Fruit fly (Drosophila melanogaster) whole organism, wandering third instar larva: ENCODE results near the gene Cht11.
A peak's percentile ranks its signal among the peaks of the same experiment; 100 is the strongest.

Experiments used
- Abd-B ChIP-seq: fragments of >200 bp; optimal IDR thresholded peaks from 2 replicates; lab custom pipeline; 2017; ENCODE audit warnings: missing biosample characterization, missing genetic modification characterization
- CG32264 ChIP-seq: fragments of 200-800 bp; sonication (Bioruptor generic); optimal IDR thresholded peaks from 2 replicates; lab custom pipeline; 2016; ENCODE audit warnings: missing biosample characterization, missing genetic modification characterization
- CG9705 ChIP-seq: fragments of 200-800 bp; sonication (Bioruptor generic); optimal IDR thresholded peaks from 2 replicates; lab custom pipeline; 2018; ENCODE audit warnings: missing biosample characterization, mild to moderate bottlenecking, missing genetic modification characterization
- CrebA ChIP-seq: fragments of 200-800 bp; sonication (Bioruptor generic); optimal IDR thresholded peaks from 2 replicates; lab custom pipeline; 2016; ENCODE audit warnings: missing biosample characterization, mild to moderate bottlenecking, missing genetic modification characterization, borderline replicate concordance
- Dfd ChIP-seq: fragments of >200 bp; optimal IDR thresholded peaks from 2 replicates; lab custom pipeline; 2017; ENCODE audit warnings: missing biosample characterization, missing genetic modification characterization
- Dif ChIP-seq: fragments of 200-275, 200-300 bp; sonication (Bioruptor generic); optimal IDR thresholded peaks from 2 replicates; lab custom pipeline; 2018; ENCODE audit warnings: missing biosample characterization, missing genetic modification characterization; ENCODE audit not compliant: partially characterized antibody
- GATAd ChIP-seq: sonication (Bioruptor generic); optimal IDR thresholded peaks from 2 replicates; lab custom pipeline; 2016; ENCODE audit warnings: missing biosample characterization, missing genetic modification characterization
- HLH106 ChIP-seq: fragments of 200-800 bp; optimal IDR thresholded peaks from 3 replicates; lab custom pipeline; 2019; ENCODE audit warnings: missing biosample characterization, mild to moderate bottlenecking, missing genetic modification characterization, moderate library complexity
- Hnf4 ChIP-seq: fragments of 200-800 bp; sonication (Bioruptor generic); optimal IDR thresholded peaks from 2 replicates; lab custom pipeline; 2016; ENCODE audit warnings: missing biosample characterization, mild to moderate bottlenecking, missing genetic modification characterization
- Hr78 ChIP-seq: fragments of >200 bp; optimal IDR thresholded peaks from 2 replicates; lab custom pipeline; 2017; ENCODE audit warnings: missing biosample characterization, missing genetic modification characterization
- Hr83 ChIP-seq: fragments of 200-300 bp; sonication (Bioruptor generic); optimal IDR thresholded peaks from 2 replicates; lab custom pipeline; 2016; ENCODE audit warnings: missing biosample characterization, mild to moderate bottlenecking, missing genetic modification characterization, moderate library complexity; ENCODE audit not compliant: poor library complexity, severe bottlenecking
- Jra ChIP-seq: sonication (Bioruptor generic); optimal IDR thresholded peaks from 2 replicates; lab custom pipeline; 2016; ENCODE audit warnings: missing biosample characterization, missing genetic modification characterization
- Mio ChIP-seq: sonication (Bioruptor generic); optimal IDR thresholded peaks from 2 replicates; lab custom pipeline; 2016; ENCODE audit warnings: missing biosample characterization, missing genetic modification characterization
- Myc ChIP-seq: fragments of >200 bp; optimal IDR thresholded peaks from 2 replicates; lab custom pipeline; 2017
- N ChIP-seq: fragments of >200 bp; optimal IDR thresholded peaks from 2 replicates; lab custom pipeline; 2018; ENCODE audit warnings: missing biosample characterization, missing external identifiers, missing genetic modification characterization
- OdsH ChIP-seq: fragments of 200-800 bp; sonication (Bioruptor generic); optimal IDR thresholded peaks from 2 replicates; lab custom pipeline; 2016; ENCODE audit warnings: missing biosample characterization, mild to moderate bottlenecking, missing genetic modification characterization
- Rel ChIP-seq, 2 experiments: fragments of 200-800 bp; sonication (Bioruptor generic) in 1 of 2; optimal IDR thresholded peaks; 2 replicates in 1 of 2; 3 replicates in 1 of 2; lab custom pipeline; 2016 to 2019; ENCODE audit warnings: mild to moderate bottlenecking in 2 of 2, missing biosample characterization in 2 of 2, missing genetic modification characterization in 2 of 2, moderate library complexity in 1 of 2
- Sp1 ChIP-seq: fragments of 200-800 bp; sonication (Bioruptor generic); optimal IDR thresholded peaks from 3 replicates; lab custom pipeline; 2019; ENCODE audit warnings: missing biosample characterization, mild to moderate bottlenecking, missing genetic modification characterization, moderate library complexity
- Vsx2 ChIP-seq: fragments of 200-300, 225-300 bp; sonication (Bioruptor generic); optimal IDR thresholded peaks from 2 replicates; lab custom pipeline; 2018; ENCODE audit warnings: missing biosample characterization, missing genetic modification characterization; ENCODE audit not compliant: partially characterized antibody
- br ChIP-seq: fragments of 200-800 bp; sonication (Bioruptor generic); optimal IDR thresholded peaks from 2 replicates; lab custom pipeline; 2016; ENCODE audit warnings: missing biosample characterization, missing genetic modification characterization
- brk ChIP-seq: fragments of 200-800 bp; sonication (Bioruptor generic); optimal IDR thresholded peaks from 2 replicates; lab custom pipeline; 2016; ENCODE audit warnings: missing biosample characterization, mild to moderate bottlenecking, missing genetic modification characterization
- dl ChIP-seq, 2 experiments: fragments of 175-275, 200-275 bp in 1 of 2; fragments of 200-275 bp in 1 of 2; sonication (Bioruptor generic); optimal IDR thresholded peaks; lab custom pipeline; 2018; ENCODE audit warnings: mild to moderate bottlenecking in 2 of 2, missing biosample characterization in 2 of 2, missing genetic modification characterization in 2 of 2, moderate library complexity in 2 of 2; ENCODE audit not compliant: partially characterized antibody in 2 of 2, insufficient read depth in 1 of 2
- dmrt93B ChIP-seq: fragments of 200-800 bp; sonication (Bioruptor generic); optimal IDR thresholded peaks from 2 replicates; lab custom pipeline; 2018; ENCODE audit warnings: missing biosample characterization, mild to moderate bottlenecking, missing genetic modification characterization
- dsf ChIP-seq: sonication (Bioruptor generic); optimal IDR thresholded peaks from 2 replicates; lab custom pipeline; 2016; ENCODE audit warnings: missing biosample characterization, missing genetic modification characterization, borderline replicate concordance
- ey ChIP-seq: fragments of 200-800 bp; sonication (Bioruptor generic); optimal IDR thresholded peaks from 2 replicates; lab custom pipeline; 2016; ENCODE audit warnings: missing biosample characterization, missing genetic modification characterization
- foxo ChIP-seq, 2 experiments: fragments of 200-800 bp; sonication (Bioruptor generic); optimal IDR thresholded peaks; 2 replicates in 1 of 2; 3 replicates in 1 of 2; lab custom pipeline; 2016 to 2017; ENCODE audit warnings: missing biosample characterization in 2 of 2, missing genetic modification characterization in 2 of 2
- fru ChIP-seq: fragments of 200-800 bp; sonication (Bioruptor generic); optimal IDR thresholded peaks from 3 replicates; lab custom pipeline; 2016; ENCODE audit warnings: missing biosample characterization, mild to moderate bottlenecking, missing genetic modification characterization
- h ChIP-seq: fragments of 200-800 bp; sonication (Bioruptor generic); optimal IDR thresholded peaks from 3 replicates; lab custom pipeline; 2016; ENCODE audit warnings: missing biosample characterization, mild to moderate bottlenecking, missing genetic modification characterization
- jim ChIP-seq: fragments of 175-275, 200-325 bp; sonication (Bioruptor generic); optimal IDR thresholded peaks from 2 replicates; lab custom pipeline; 2016; ENCODE audit warnings: missing biosample characterization, mild to moderate bottlenecking, missing genetic modification characterization
- lola ChIP-seq: fragments of >200 bp; optimal IDR thresholded peaks from 2 replicates; lab custom pipeline; 2017; ENCODE audit warnings: missing biosample characterization, missing genetic modification characterization
- pan ChIP-seq: fragments of >200 bp; optimal IDR thresholded peaks from 2 replicates; lab custom pipeline; 2017
- psq ChIP-seq: fragments of 200-800 bp; sonication (Bioruptor generic); optimal IDR thresholded peaks from 3 replicates; lab custom pipeline; 2017; ENCODE audit warnings: missing biosample characterization, mild to moderate bottlenecking, missing genetic modification characterization, moderate library complexity
- rgr ChIP-seq: fragments of 200-800 bp; sonication (Bioruptor generic); optimal IDR thresholded peaks from 3 replicates; lab custom pipeline; 2016; ENCODE audit warnings: missing biosample characterization, mild to moderate bottlenecking, missing genetic modification characterization
- sage ChIP-seq: fragments of 200-800 bp; sonication (Bioruptor generic); optimal IDR thresholded peaks from 2 replicates; lab custom pipeline; 2016; ENCODE audit warnings: missing biosample characterization, mild to moderate bottlenecking, missing genetic modification characterization
- sv ChIP-seq: fragments of 200-800 bp; sonication (Bioruptor generic); optimal IDR thresholded peaks from 3 replicates; lab custom pipeline; 2016; ENCODE audit warnings: missing biosample characterization, missing genetic modification characterization
- tai ChIP-seq: sonication (Bioruptor generic); optimal IDR thresholded peaks from 2 replicates; lab custom pipeline; 2016; ENCODE audit warnings: missing biosample characterization, missing genetic modification characterization
- usp ChIP-seq: fragments of >200 bp; optimal IDR thresholded peaks from 2 replicates; lab custom pipeline; 2017; ENCODE audit warnings: missing biosample characterization, missing genetic modification characterization
- woc ChIP-seq: sonication (Bioruptor generic); optimal IDR thresholded peaks from 2 replicates; lab custom pipeline; 2016; ENCODE audit warnings: missing biosample characterization, mild to moderate bottlenecking, missing genetic modification characterization

The Cht11 gene

dm6 chrX:6855366-6856200 lies 6.3 kb upstream of the Cht11 start:
- TF ChIP-seq Vsx2 (GFP tag; lab: Kevin White, UChicago) = peak; percentile 60
- peak; percentile 87 for TF ChIP-seq OdsH (GFP tag; lab: Kevin White, UChicago)
- TF ChIP-seq foxo (GFP tag; optimal IDR thresholded peaks at IDR 0.05; lab: Kevin White, UChicago) = peak in 1 of 2 experiments; percentile 90
- peak; percentile 93 for TF ChIP-seq fru (GFP tag; lab: Kevin White, UChicago)
- peak; percentile 94 for TF ChIP-seq Sp1 (GFP tag; lab: Kevin White, UChicago)
- peak; percentile 79 for TF ChIP-seq CG32264 (GFP tag; lab: Kevin White, UChicago)
- peak; percentile 35 for TF ChIP-seq N (GFP tag; lab: Kevin White, UChicago)
- TF ChIP-seq CG9705 (GFP tag; lab: Kevin White, UChicago) = peak; percentile 15
- TF ChIP-seq Hnf4 (GFP tag; lab: Kevin White, UChicago) = peak; percentile 73
- TF ChIP-seq sv (GFP tag; lab: Kevin White, UChicago) = peak; percentile 87
- TF ChIP-seq brk (GFP tag; lab: Kevin White, UChicago) = peak; percentile 75
- TF ChIP-seq tai (GFP tag; lab: Kevin White, UChicago) = no peak
- TF ChIP-seq psq (GFP tag; lab: Kevin White, UChicago) = peak; percentile 67
- TF ChIP-seq dmrt93B (GFP tag; lab: Kevin White, UChicago) = peak; percentile 55
- peak; percentile 62 for TF ChIP-seq sage (GFP tag; lab: Kevin White, UChicago)
- TF ChIP-seq rgr (GFP tag; lab: Kevin White, UChicago) = peak; percentile 87
- TF ChIP-seq dl (GFP tag; optimal IDR thresholded peaks at IDR 0.05; lab: Kevin White, UChicago; ENCODE audit: insufficient read depth in 1 of 2, partially characterized antibody in 2 of 2) = no peak
- TF ChIP-seq Dif (GFP tag; lab: Kevin White, UChicago) = no peak
- TF ChIP-seq ey = peak; percentile 90
- no peak for TF ChIP-seq Myc (lab: Kevin White, UChicago)
- no peak for TF ChIP-seq Mio
- peak; percentile 77 for TF ChIP-seq h (GFP tag; lab: Kevin White, UChicago)
- peak; percentile 84 for TF ChIP-seq woc (GFP tag; lab: Kevin White, UChicago)
- no peak for TF ChIP-seq GATAd (GFP tag; lab: Kevin White, UChicago)
- peak; percentile 78 for TF ChIP-seq Jra (GFP tag; lab: Kevin White, UChicago)
- TF ChIP-seq usp (GFP tag; lab: Kevin White, UChicago) = no peak
- peak; percentile 85 for TF ChIP-seq HLH106 (tag; lab: Kevin White, UChicago)
- TF ChIP-seq Rel (GFP tag; optimal IDR thresholded peaks at IDR 0.05; lab: Kevin White, UChicago) = peak; percentile 44
- no peak for TF ChIP-seq Rel (tag; optimal IDR thresholded peaks at IDR 0.05; lab: Kevin White, UChicago)
- no peak for TF ChIP-seq lola (GFP tag; lab: Kevin White, UChicago)
- peak; percentile 91 for TF ChIP-seq br (GFP tag; lab: Kevin White, UChicago)

DNA sequence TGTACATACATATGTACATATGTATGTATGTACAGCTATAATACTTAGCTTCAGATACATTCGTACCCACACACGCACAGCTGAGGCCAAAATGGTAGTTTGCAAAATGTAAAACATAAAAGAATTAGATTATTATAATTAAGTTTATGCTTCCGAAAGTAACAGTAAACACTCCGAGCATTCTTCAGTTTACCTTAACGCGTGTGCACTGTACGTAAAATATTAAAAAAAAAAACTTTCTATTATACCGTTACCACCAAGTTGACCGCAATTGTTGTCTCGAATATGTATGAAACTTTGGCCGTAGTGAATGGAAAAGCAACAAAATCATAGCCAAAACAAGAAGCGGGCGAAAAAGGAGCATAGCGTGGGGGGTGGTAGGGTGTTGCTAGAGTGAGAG lies 5.2 kb upstream of the Cht11 start:
- TF ChIP-seq fru (GFP tag; lab: Kevin White, UChicago) = peak; percentile 73
- no peak for TF ChIP-seq GATAd (GFP tag; lab: Kevin White, UChicago)
- TF ChIP-seq jim (GFP tag; lab: Kevin White, UChicago) = no peak
- no peak for TF ChIP-seq dl (GFP tag; optimal IDR thresholded peaks at IDR 0.05; lab: Kevin White, UChicago; ENCODE audit: insufficient read depth in 1 of 2, partially characterized antibody in 2 of 2)
- TF ChIP-seq OdsH (GFP tag; lab: Kevin White, UChicago) = peak; percentile 46
- TF ChIP-seq CrebA (GFP tag; lab: Kevin White, UChicago) = no peak
- TF ChIP-seq Hr78 = no peak
- no peak for TF ChIP-seq Dif (GFP tag; lab: Kevin White, UChicago)
- no peak for TF ChIP-seq Abd-B (GFP tag; lab: Kevin White, UChicago)
- peak; percentile 71 for TF ChIP-seq sv (GFP tag; lab: Kevin White, UChicago)
- TF ChIP-seq woc (GFP tag; lab: Kevin White, UChicago) = peak; percentile 11
- no peak for TF ChIP-seq pan (lab: Kevin White, UChicago)
- TF ChIP-seq Jra (GFP tag; lab: Kevin White, UChicago) = peak; percentile 7
- TF ChIP-seq tai (GFP tag; lab: Kevin White, UChicago) = no peak
- peak; percentile 39 for TF ChIP-seq sage (GFP tag; lab: Kevin White, UChicago)
- TF ChIP-seq Hr83 (GFP tag; lab: Kevin White, UChicago) = no peak
- peak in 1 of 2 experiments; percentile 72 for TF ChIP-seq foxo (GFP tag; optimal IDR thresholded peaks at IDR 0.05; lab: Kevin White, UChicago)
- no peak for TF ChIP-seq CG9705 (GFP tag; lab: Kevin White, UChicago)
- TF ChIP-seq Mio = no peak
- peak; percentile 45 for TF ChIP-seq Hnf4 (GFP tag; lab: Kevin White, UChicago)
- TF ChIP-seq Myc (lab: Kevin White, UChicago) = no peak
- peak; percentile 69 for TF ChIP-seq ey
- peak; percentile 74 for TF ChIP-seq rgr (GFP tag; lab: Kevin White, UChicago)
- TF ChIP-seq Vsx2 (GFP tag; lab: Kevin White, UChicago) = no peak
- no peak for TF ChIP-seq brk (GFP tag; lab: Kevin White, UChicago)
- peak; percentile 71 for TF ChIP-seq h (GFP tag; lab: Kevin White, UChicago)
- peak; percentile 33 for TF ChIP-seq dmrt93B (GFP tag; lab: Kevin White, UChicago)
- TF ChIP-seq psq (GFP tag; lab: Kevin White, UChicago) = peak; percentile 24
- no peak for TF ChIP-seq lola (GFP tag; lab: Kevin White, UChicago)
- no peak for TF ChIP-seq Rel (GFP tag; optimal IDR thresholded peaks at IDR 0.05; lab: Kevin White, UChicago)
- TF ChIP-seq Rel (tag; optimal IDR thresholded peaks at IDR 0.05; lab: Kevin White, UChicago) = no peak
- TF ChIP-seq br (GFP tag; lab: Kevin White, UChicago) = peak; percentile 48
- TF ChIP-seq CG32264 (GFP tag; lab: Kevin White, UChicago) = no peak
- TF ChIP-seq Dfd = no peak
- TF ChIP-seq usp (GFP tag; lab: Kevin White, UChicago) = no peak
- TF ChIP-seq N (GFP tag; lab: Kevin White, UChicago) = no peak
- TF ChIP-seq Sp1 (GFP tag; lab: Kevin White, UChicago) = peak; percentile 52
- TF ChIP-seq HLH106 (tag; lab: Kevin White, UChicago) = peak; percentile 10
- TF ChIP-seq dsf (GFP tag; lab: Kevin White, UChicago) = no peak
